Fruit fly (Drosophila melanogaster) whole organism, embryonic: ENCODE measurements around the gene Taf8.

ENCODE experiments used
- CG11696 ChIP-seq: fragments of 200-800 bp; sonication (Bioruptor generic); IDR thresholded peaks from 2 replicates; pipeline ENCODE4 v1.3.6; 2022; ENCODE audit warnings: missing biosample characterization, missing genetic modification characterization
- CG14667 ChIP-seq: fragments of 200-800 bp; sonication (Bioruptor generic); IDR thresholded peaks from 2 replicates; pipeline ENCODE4 v1.3.6; 2022; ENCODE audit warnings: missing biosample characterization, missing genetic modification characterization
- CG1529 ChIP-seq: fragments of 200-800 bp; sonication (Bioruptor generic); optimal IDR thresholded peaks from 3 replicates; lab custom pipeline; 2018; ENCODE audit warnings: missing biosample characterization, missing genetic modification characterization
- CG15696 ChIP-seq: fragments of 200-800 bp; sonication (Bioruptor generic); optimal IDR thresholded peaks from 2 replicates; lab custom pipeline; 2019; ENCODE audit warnings: missing biosample characterization, mild to moderate bottlenecking, missing genetic modification characterization, moderate library complexity
- CG17186 ChIP-seq: fragments of 200-800 bp; sonication (Bioruptor generic); optimal IDR thresholded peaks from 3 replicates; lab custom pipeline; 2017; ENCODE audit warnings: missing biosample characterization, missing genetic modification reagents, missing genetic modification characterization
- CG18011 ChIP-seq: fragments of 200-800 bp; sonication (Bioruptor generic); optimal IDR thresholded peaks from 2 replicates; lab custom pipeline; 2017; ENCODE audit warnings: missing biosample characterization, missing genetic modification characterization, mild to moderate bottlenecking, moderate library complexity, missing genotype
- CG2120 ChIP-seq: fragments of 200-800 bp; sonication (Bioruptor generic); optimal IDR thresholded peaks from 3 replicates; lab custom pipeline; 2016; ENCODE audit warnings: missing biosample characterization, missing genetic modification characterization
- CG30020 ChIP-seq: fragments of 200-800 bp; optimal IDR thresholded peaks from 2 replicates; lab custom pipeline; 2019; ENCODE audit warnings: missing biosample characterization, mild to moderate bottlenecking, missing genetic modification characterization, moderate library complexity
- CG30431 ChIP-seq: fragments of 200-800 bp; sonication (Bioruptor generic); optimal IDR thresholded peaks from 2 replicates; lab custom pipeline; 2017; ENCODE audit warnings: missing biosample characterization, missing genetic modification characterization
- CG3065 ChIP-seq: fragments of 200-800 bp; sonication (Bioruptor generic); optimal IDR thresholded peaks from 2 replicates; lab custom pipeline; 2016; ENCODE audit warnings: missing biosample characterization, missing genetic modification characterization
- CG33557 ChIP-seq: fragments of 200-800 bp; sonication (Bioruptor generic); optimal IDR thresholded peaks from 2 replicates; lab custom pipeline; 2019; ENCODE audit warnings: missing biosample characterization, mild to moderate bottlenecking, missing genetic modification characterization, moderate library complexity
- CG43689 ChIP-seq: fragments of 200-800 bp; sonication (Bioruptor generic); IDR thresholded peaks from 2 replicates; pipeline ENCODE4 v1.3.6; 2022; ENCODE audit warnings: missing biosample characterization, missing genetic modification characterization
- CG4404 ChIP-seq: fragments of 200-800 bp; sonication (Bioruptor generic); IDR thresholded peaks from 2 replicates; pipeline ENCODE4 v1.3.6; 2022; ENCODE audit warnings: missing biosample characterization, missing genetic modification characterization
- CG8765 ChIP-seq: fragments of 200-800 bp; sonication (Bioruptor generic); IDR thresholded peaks from 2 replicates; pipeline ENCODE4 v1.3.6; 2022; ENCODE audit warnings: missing biosample characterization, missing genetic modification characterization
- CG9609 ChIP-seq: fragments of 200-800 bp; sonication (Bioruptor generic); optimal IDR thresholded peaks from 3 replicates; lab custom pipeline; 2016; ENCODE audit warnings: missing biosample characterization, missing genetic modification characterization
- Dip3 ChIP-seq: fragments of 200-800 bp; sonication (Bioruptor generic); optimal IDR thresholded peaks from 3 replicates; lab custom pipeline; 2016; ENCODE audit warnings: missing biosample characterization, missing genetic modification characterization
- Doc3 ChIP-seq: fragments of 200-800 bp; sonication (Bioruptor generic); IDR thresholded peaks from 3 replicates; pipeline ENCODE4 v1.3.6; 2022; ENCODE audit warnings: missing biosample characterization, missing genetic modification characterization; ENCODE audit not compliant: partially characterized antibody
- GATAe ChIP-seq: fragments of 200-800 bp; sonication (Bioruptor generic); conservative IDR thresholded peaks from 2 replicates; pipeline ENCODE4 v1.3.6; 2022; ENCODE audit warnings: missing biosample characterization, missing genetic modification characterization
- H15 ChIP-seq: fragments of 200-800 bp; sonication (Bioruptor generic); IDR thresholded peaks from 3 replicates; pipeline ENCODE4 v1.3.6; 2022; ENCODE audit warnings: missing biosample characterization, missing genetic modification characterization
- Hr51 ChIP-seq, 2 experiments: fragments of 200-800 bp; sonication (Bioruptor generic); optimal IDR thresholded peaks; 2 replicates in 1 of 2; 3 replicates in 1 of 2; lab custom pipeline; 2016 to 2018; ENCODE audit warnings: missing biosample characterization in 2 of 2, missing genetic modification characterization in 2 of 2, mild to moderate bottlenecking in 1 of 2, moderate library complexity in 1 of 2
- Kr ChIP-seq: fragments of 200-800 bp; sonication (Bioruptor generic); optimal IDR thresholded peaks from 2 replicates; lab custom pipeline; 2017; ENCODE audit warnings: missing biosample characterization, mild to moderate bottlenecking, missing genetic modification characterization
- Meics ChIP-seq: fragments of 200-800 bp; sonication (Bioruptor generic); optimal IDR thresholded peaks from 2 replicates; lab custom pipeline; 2017; ENCODE audit warnings: missing biosample characterization, mild to moderate bottlenecking, missing genetic modification characterization
- Mes4 ChIP-seq: fragments of 200-800 bp; sonication (Bioruptor generic); optimal IDR thresholded peaks from 2 replicates; lab custom pipeline; 2016; ENCODE audit warnings: missing biosample characterization, missing genetic modification characterization
- NFAT ChIP-seq: fragments of 200-800 bp; sonication (Bioruptor generic); IDR thresholded peaks from 2 replicates; pipeline ENCODE4 v1.3.6; 2022; ENCODE audit warnings: missing biosample characterization, missing genetic modification characterization
- Nf-YC ChIP-seq: fragments of 200-800 bp; optimal IDR thresholded peaks from 3 replicates; lab custom pipeline; 2019; ENCODE audit warnings: missing biosample characterization, mild to moderate bottlenecking, missing genetic modification characterization, moderate library complexity
- NfI ChIP-seq: fragments of 200-800 bp; sonication (Bioruptor generic); optimal IDR thresholded peaks from 3 replicates; lab custom pipeline; 2018; ENCODE audit warnings: missing biosample characterization, mild to moderate bottlenecking, missing genetic modification characterization, moderate library complexity
- Scr ChIP-seq: fragments of 200-800 bp; sonication (Bioruptor generic); IDR thresholded peaks from 2 replicates; pipeline ENCODE4 v1.3.6; 2022; ENCODE audit warnings: missing biosample characterization, missing genetic modification characterization; ENCODE audit not compliant: partially characterized antibody
- Sin3A ChIP-seq: fragments of >200 bp; optimal IDR thresholded peaks from 2 replicates; lab custom pipeline; 2018
- Sox100B ChIP-seq: fragments of 200-800 bp; sonication (Bioruptor generic); optimal IDR thresholded peaks from 3 replicates; lab custom pipeline; 2018; ENCODE audit warnings: missing biosample characterization, mild to moderate bottlenecking, missing genetic modification characterization
- TFAM ChIP-seq: fragments of 200-800 bp; sonication (Bioruptor generic); optimal IDR thresholded peaks from 2 replicates; lab custom pipeline; 2017; ENCODE audit warnings: missing biosample characterization, missing genetic modification characterization, inconsistent platforms
- Vsx1 ChIP-seq: fragments of 200-800 bp; sonication (Bioruptor generic); optimal IDR thresholded peaks from 2 replicates; lab custom pipeline; 2017; ENCODE audit warnings: missing biosample characterization, mild to moderate bottlenecking, missing genetic modification characterization, missing genetic modification reagents
- Xbp1 ChIP-seq: fragments of 200-800 bp; sonication (Bioruptor generic); optimal IDR thresholded peaks from 3 replicates; lab custom pipeline; 2016; ENCODE audit warnings: missing biosample characterization, mild to moderate bottlenecking, missing genetic modification characterization
- ac ChIP-seq: fragments of 200-800 bp; sonication (Bioruptor generic); optimal IDR thresholded peaks from 3 replicates; lab custom pipeline; 2017; ENCODE audit warnings: missing biosample characterization, mild to moderate bottlenecking, missing genetic modification characterization
- bsh ChIP-seq, 2 experiments: fragments of 200-800 bp; sonication (Bioruptor generic); optimal IDR thresholded peaks; 2 replicates each; lab custom pipeline; 2017 to 2018; ENCODE audit warnings: mild to moderate bottlenecking in 2 of 2, missing biosample characterization in 2 of 2, missing genetic modification characterization in 2 of 2, moderate library complexity in 1 of 2
- gcm ChIP-seq: fragments of 200-800 bp; sonication (Bioruptor generic); optimal IDR thresholded peaks from 2 replicates; lab custom pipeline; 2019; ENCODE audit warnings: missing biosample characterization, mild to moderate bottlenecking, missing genetic modification characterization, moderate library complexity
- gsb-n ChIP-seq: fragments of 200-800 bp; sonication (Bioruptor generic); optimal IDR thresholded peaks from 3 replicates; lab custom pipeline; 2018; ENCODE audit warnings: missing biosample characterization, mild to moderate bottlenecking, missing genetic modification characterization
- gt ChIP-seq: fragments of 200-800 bp; sonication (Bioruptor generic); IDR thresholded peaks from 2 replicates; pipeline ENCODE4 v1.3.6; 2022; ENCODE audit warnings: missing biosample characterization, missing genetic modification characterization
- hbn ChIP-seq: fragments of 200-800 bp; sonication (Bioruptor generic); IDR thresholded peaks from 2 replicates; pipeline ENCODE4 v1.3.6; 2022; ENCODE audit warnings: missing biosample characterization, missing genetic modification characterization; ENCODE audit not compliant: partially characterized antibody
- her ChIP-seq: fragments of 200-800 bp; sonication (Bioruptor generic); optimal IDR thresholded peaks from 2 replicates; lab custom pipeline; 2016; ENCODE audit warnings: missing biosample characterization, missing genetic modification characterization
- jing ChIP-seq: fragments of 200-800 bp; sonication (Bioruptor generic); optimal IDR thresholded peaks from 2 replicates; lab custom pipeline; 2018; ENCODE audit warnings: missing biosample characterization, mild to moderate bottlenecking, missing genetic modification characterization
- knrl ChIP-seq: fragments of 200-800 bp; sonication (Bioruptor generic); IDR thresholded peaks from 3 replicates; pipeline ENCODE4 v1.3.6; 2022; ENCODE audit warnings: missing biosample characterization, missing genetic modification characterization; ENCODE audit not compliant: partially characterized antibody
- lbe ChIP-seq: fragments of 200-800 bp; sonication (Bioruptor generic); optimal IDR thresholded peaks from 2 replicates; lab custom pipeline; 2016; ENCODE audit warnings: missing biosample characterization, mild to moderate bottlenecking, missing genetic modification characterization
- pb ChIP-seq: fragments of 200-800 bp; sonication (Bioruptor generic); optimal IDR thresholded peaks from 3 replicates; lab custom pipeline; 2016; ENCODE audit warnings: missing biosample characterization, missing genetic modification characterization
- pfk ChIP-seq: fragments of 200-800 bp; sonication (Bioruptor generic); optimal IDR thresholded peaks from 2 replicates; lab custom pipeline; 2018; ENCODE audit warnings: missing biosample characterization, mild to moderate bottlenecking, missing genetic modification characterization, moderate library complexity
- prd ChIP-seq, 3 experiments: fragments of >200 bp in 2 of 3; fragments of 200-800 bp in 1 of 3; sonication (Bioruptor generic) in 1 of 3; optimal IDR thresholded peaks in 2 of 3; IDR thresholded peaks in 1 of 3; 2 replicates in 2 of 3; 3 replicates in 1 of 3; pipeline versions ENCODE4 v1.3.6 to Lab custom; 2017 to 2022; ENCODE audit warnings: missing biosample characterization in 1 of 3, missing genetic modification characterization in 1 of 3
- pzg ChIP-seq: fragments of 200-800 bp; sonication (Bioruptor generic); optimal IDR thresholded peaks from 3 replicates; lab custom pipeline; 2018; ENCODE audit warnings: missing biosample characterization, mild to moderate bottlenecking, missing genetic modification characterization, moderate library complexity
- ranshi ChIP-seq: fragments of 200-800 bp; sonication (Bioruptor generic); IDR thresholded peaks from 2 replicates; pipeline ENCODE4 v1.3.6; 2022; ENCODE audit warnings: missing biosample characterization, missing genetic modification characterization
- sens ChIP-seq: fragments of 200-800 bp; sonication (Bioruptor generic); peaks from one replicate; lab custom pipeline; 2016; ENCODE audit warnings: missing biosample characterization, missing genetic modification characterization
- stc ChIP-seq: fragments of 200-800 bp; sonication (Bioruptor generic); IDR thresholded peaks from 2 replicates; pipeline ENCODE4 v1.3.6; 2022; ENCODE audit warnings: missing biosample characterization, missing genetic modification characterization
- tap ChIP-seq: fragments of 200-800 bp; optimal IDR thresholded peaks from 3 replicates; lab custom pipeline; 2019; ENCODE audit warnings: missing biosample characterization, mild to moderate bottlenecking, missing genetic modification characterization, moderate library complexity
- zen ChIP-seq: fragments of 200-800 bp; sonication (Bioruptor generic); optimal IDR thresholded peaks from 3 replicates; lab custom pipeline; 2018; ENCODE audit warnings: missing biosample characterization, mild to moderate bottlenecking, missing genetic modification characterization, moderate library complexity

The Taf8 gene

DNA sequence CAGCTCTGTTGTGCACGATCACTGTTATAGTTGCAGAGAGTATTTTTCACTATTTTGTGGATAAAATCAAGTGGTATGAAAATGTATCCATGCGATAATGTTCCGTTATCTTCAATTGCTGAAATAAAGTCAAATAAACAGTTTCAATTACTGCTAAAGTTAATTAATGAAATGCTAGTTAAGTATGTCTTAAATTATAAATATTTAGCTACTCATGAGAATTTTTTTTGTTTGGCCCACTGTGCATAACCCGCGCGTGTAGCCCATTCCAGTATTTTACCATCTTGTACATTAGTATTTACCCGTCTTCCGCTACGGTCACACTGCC, 16.3 kb upstream of the Taf8 start, which contains the start of gene Ada3 (continued):
- TF ChIP-seq CG30431 (GFP tag; lab: Kevin White, UChicago) (peak; percentile 54), ranshi (peak; percentile 43; the same call in 1 of the 2 replicates), prd (optimal IDR thresholded peaks at IDR 0.05; lab: Kevin White, UChicago) (no peak), prd (GFP tag; IDR thresholded peaks at IDR 0.05; lab: Robert Waterston, UW) (peak; percentile 71), Sox100B (peak; percentile 71), Dip3 (GFP tag; lab: Kevin White, UChicago) (peak; percentile 83), GATAe (GFP tag; lab: Robert Waterston, UW) (no peak), pb (GFP tag; lab: Kevin White, UChicago) (peak; percentile 40), pzg (GFP tag; lab: Kevin White, UChicago) (peak; percentile 65), CG15696 (tag; lab: Kevin White, UChicago) (peak; percentile 73), NfI (GFP tag; lab: Kevin White, UChicago) (peak; percentile 69), Vsx1 (GFP tag; lab: Kevin White, UChicago) (peak; percentile 29), hbn (GFP tag; lab: Robert Waterston, UW) (no peak), Xbp1 (GFP tag; lab: Kevin White, UChicago) (peak; percentile 79), CG30020 (peak; percentile 69), stc (peak; percentile 8; the same call in 1 of the 2 replicates), CG2120 (GFP tag; lab: Kevin White, UChicago) (peak; percentile 90), jing (GFP tag; lab: Kevin White, UChicago) (no peak), CG3065 (GFP tag; lab: Kevin White, UChicago) (no peak), CG1529 (GFP tag; lab: Kevin White, UChicago) (peak; percentile 65), gcm (GFP tag; lab: Kevin White, UChicago) (peak; percentile 30), Mes4 (peak; percentile 28), Meics (GFP tag; lab: Kevin White, UChicago) (peak; percentile 75), Kr (no peak), H15 (GFP tag; lab: Robert Waterston, UW) (peak; percentile 40; the same call in 1 of the 3 replicates), pfk (GFP tag; lab: Kevin White, UChicago) (no peak), CG18011 (peak; percentile 53), CG17186 (GFP tag; lab: Kevin White, UChicago) (peak; percentile 90), gsb-n (tag; lab: Kevin White, UChicago) (peak; percentile 36), CG14667 (GFP tag; lab: Robert Waterston, UW) (peak; percentile 54), CG9609 (peak; percentile 74), tap (tag; lab: Kevin White, UChicago) (peak; percentile 29), Nf-YC (tag; lab: Kevin White, UChicago) (peak; percentile 68), gt (GFP tag; lab: Robert Waterston, UW) (no peak), NFAT (GFP tag; lab: Robert Waterston, UW) (peak; percentile 75), lbe (GFP tag; lab: Kevin White, UChicago) (peak; percentile 61), CG11696 (GFP tag; lab: Robert Waterston, UW) (no peak), TFAM (GFP tag; lab: Kevin White, UChicago) (no peak), Sin3A (lab: Kevin White, UChicago) (peak; percentile 84), sens (GFP tag; lab: Kevin White, UChicago) (peak; percentile 97), her (no peak), Hr51 (GFP tag; optimal IDR thresholded peaks at IDR 0.05; lab: Kevin White, UChicago) (peak; percentile 72 to 77), Doc3 (GFP tag; lab: Robert Waterston, UW) (no peak), CG8765 (no peak), Scr (GFP tag; lab: Robert Waterston, UW) (no peak), knrl (GFP tag; lab: Robert Waterston, UW) (no peak), CG33557 (GFP tag; lab: Kevin White, UChicago) (peak; percentile 35), zen (tag; lab: Kevin White, UChicago) (peak; percentile 58), CG4404 (peak; percentile 62), CG43689 (no peak), ac (no peak), bsh (GFP tag; optimal IDR thresholded peaks at IDR 0.05; lab: Kevin White, UChicago) (peak in 1 of 2 experiments; percentile 64)
